Fruit fly (Drosophila melanogaster) whole organism, prepupa: Measurements from ENCODE around the gene bib.

ENCODE experiments used
- CG32006 ChIP-seq: fragments of 200-800 bp; sonication (Bioruptor generic); optimal IDR thresholded peaks from 3 replicates; lab custom pipeline; 2017; ENCODE audit warnings: missing biosample characterization, mild to moderate bottlenecking, missing genetic modification characterization
- Smox ChIP-seq: fragments of 200-800 bp; sonication (Bioruptor generic); optimal IDR thresholded peaks from 3 replicates; lab custom pipeline; 2016; ENCODE audit warnings: missing biosample characterization, missing genetic modification characterization
- Sox15 ChIP-seq: fragments of 200-800 bp; sonication (Bioruptor generic); optimal IDR thresholded peaks from 3 replicates; lab custom pipeline; 2016; ENCODE audit warnings: missing biosample characterization, missing genetic modification characterization
- fd59A ChIP-seq: fragments of 200-800 bp; sonication (Bioruptor generic); optimal IDR thresholded peaks from 2 replicates; lab custom pipeline; 2017; ENCODE audit warnings: missing biosample characterization, mild to moderate bottlenecking, missing genetic modification characterization, missing genetic modification reagents
- spab ChIP-seq: fragments of 200-800 bp; sonication (Bioruptor generic); optimal IDR thresholded peaks from 2 replicates; lab custom pipeline; 2017; ENCODE audit warnings: missing biosample characterization, mild to moderate bottlenecking, missing genetic modification characterization, missing genetic modification reagents

- TF ChIP-seq fd59A (peak; percentile 91), spab (GFP tag; lab: Kevin White, UChicago) (peak; percentile 93), Smox (GFP tag; lab: Kevin White, UChicago) (peak; percentile 89), Sox15 (peak; percentile 80), CG32006 (GFP tag; lab: Kevin White, UChicago) (peak; percentile 88)
These were observed 2.2 kb downstream of the bib start for dm6 chr2L:9986402-9987350.
